Worm (Caenorhabditis elegans) whole organism, L1 larva: ENCODE measurements around the gene M05D6.2.
A peak's percentile ranks its signal among the peaks of the same experiment; 100 is the strongest.

Experiments used
- C16A3.4 ChIP-seq: fragments of 150-350 bp; optimal IDR thresholded peaks from 2 replicates; lab custom pipeline; 2014; ENCODE audit warnings: missing biosample characterization, missing genetic modification characterization
- F16B12.6 ChIP-seq: fragments of 150-350 bp; optimal IDR thresholded peaks from 2 replicates; lab custom pipeline; 2014; ENCODE audit warnings: missing biosample characterization, missing genetic modification characterization
- aly-2 ChIP-seq: fragments of 150-350 bp; optimal IDR thresholded peaks from 2 replicates; lab custom pipeline; 2014; ENCODE audit warnings: missing biosample characterization, missing genetic modification characterization
- blmp-1 ChIP-seq: fragments of 150-350 bp; optimal IDR thresholded peaks from 2 replicates; lab custom pipeline; 2014; ENCODE audit warnings: missing biosample characterization, missing genetic modification characterization
- ceh-82 ChIP-seq, 3 experiments: fragments of 150-350 bp in 1 of 3; sonication (generic microtip) in 2 of 3; optimal IDR thresholded peaks; 2 replicates each; lab custom pipeline; 2014 to 2017; ENCODE audit warnings: missing biosample characterization in 3 of 3, missing genetic modification characterization in 3 of 3
- dpl-1 ChIP-seq, 3 experiments: fragments of 150-350 bp in 2 of 3; sonication (generic microtip) in 1 of 3; optimal IDR thresholded peaks; 2 replicates each; lab custom pipeline; 2014 to 2017; ENCODE audit warnings: missing biosample characterization in 3 of 3, missing genetic modification characterization in 3 of 3, missing genetic modification reagents in 3 of 3
- efl-1 ChIP-seq, 4 experiments: fragments of 150-350 bp; optimal IDR thresholded peaks in 3 of 4; peaks in 1 of 4; 1 replicate in 1 of 4; 2 replicates in 3 of 4; lab custom pipeline; 2014; ENCODE audit warnings: missing biosample characterization in 2 of 4, missing genetic modification characterization in 2 of 4, missing genetic modification reagents in 2 of 4
- elt-2 ChIP-seq: sonication (generic microtip); optimal IDR thresholded peaks from 2 replicates; lab custom pipeline; 2016; ENCODE audit warnings: missing genetic modification characterization, mild to moderate bottlenecking, inconsistent platforms, missing compliant biosample characterization, missing genetic modification reagents
- elt-3 ChIP-seq, 6 experiments: fragments of 150-350 bp in 1 of 6; sonication (generic microtip); optimal IDR thresholded peaks; 2 replicates each; lab custom pipeline; 2017 to 2018; ENCODE audit warnings: missing biosample characterization in 6 of 6, missing genetic modification characterization in 6 of 6, inconsistent platforms in 1 of 6
- ets-5 ChIP-seq: fragments of 200-800 bp; sonication (Bioruptor generic); IDR thresholded peaks from 2 replicates; pipeline ENCODE4 v1.3.6; 2022; ENCODE audit warnings: missing genetic modification characterization, missing compliant biosample characterization
- hlh-4 ChIP-seq: sonication (generic microtip); optimal IDR thresholded peaks from 2 replicates; lab custom pipeline; 2016; ENCODE audit warnings: mild to moderate bottlenecking, missing genetic modification characterization, missing compliant biosample characterization
- hpl-2 ChIP-seq: fragments of 150-350 bp; optimal IDR thresholded peaks from 2 replicates; lab custom pipeline; 2014; ENCODE audit warnings: missing biosample characterization, missing genetic modification reagents, missing genetic modification characterization
- irx-1 ChIP-seq: sonication (generic microtip); optimal IDR thresholded peaks from 2 replicates; lab custom pipeline; 2016; ENCODE audit warnings: missing genetic modification characterization, missing compliant biosample characterization
- isw-1 ChIP-seq: fragments of 200-800 bp; sonication (Bioruptor generic); IDR thresholded peaks from 2 replicates; pipeline ENCODE4 v1.3.6; 2022; ENCODE audit warnings: missing genetic modification characterization, missing compliant biosample characterization
- jun-1 ChIP-seq: fragments of 150-350 bp; optimal IDR thresholded peaks from 2 replicates; lab custom pipeline; 2014; ENCODE audit warnings: missing biosample characterization, missing genetic modification reagents, missing genetic modification characterization
- lin-13 ChIP-seq: fragments of 150-350 bp; optimal IDR thresholded peaks from 2 replicates; lab custom pipeline; 2014; ENCODE audit warnings: missing biosample characterization, missing genetic modification reagents, missing genetic modification characterization
- lin-14 ChIP-seq: fragments of 200-800 bp; sonication (Bioruptor generic); optimal IDR thresholded peaks from 2 replicates; lab custom pipeline; 2018; ENCODE audit warnings: mild to moderate bottlenecking, missing genetic modification characterization, moderate library complexity, missing compliant biosample characterization
- lin-15B ChIP-seq: fragments of 150-350 bp; sonication (generic microtip); optimal IDR thresholded peaks from 3 replicates; lab custom pipeline; 2014; ENCODE audit warnings: missing biosample characterization, missing genetic modification characterization
- lin-35 ChIP-seq, 2 experiments: fragments of 150-350 bp; optimal IDR thresholded peaks; 2 replicates each; lab custom pipeline; 2014; ENCODE audit warnings: missing biosample characterization in 2 of 2, missing genetic modification characterization in 2 of 2, missing genetic modification reagents in 2 of 2
- lin-39 ChIP-seq: fragments of 150-350 bp; optimal IDR thresholded peaks from 2 replicates; lab custom pipeline; 2014; ENCODE audit warnings: missing biosample characterization, missing genetic modification reagents, missing genetic modification characterization
- lsy-2 ChIP-seq, 2 experiments: fragments of 150-350 bp; optimal IDR thresholded peaks; 2 replicates each; lab custom pipeline; 2014; ENCODE audit warnings: missing biosample characterization in 2 of 2, missing genetic modification characterization in 2 of 2
- mdl-1 ChIP-seq, 2 experiments: fragments of 150-350 bp; optimal IDR thresholded peaks; 2 replicates each; lab custom pipeline; 2014 to 2017; ENCODE audit warnings: missing biosample characterization in 2 of 2, missing genetic modification characterization in 2 of 2, inconsistent platforms in 1 of 2
- mep-1 ChIP-seq: fragments of 150-350 bp; optimal IDR thresholded peaks from 2 replicates; lab custom pipeline; 2014; ENCODE audit warnings: missing biosample characterization, missing genetic modification characterization
- nhr-19 ChIP-seq: fragments of 200-800 bp; sonication (Bioruptor generic); conservative IDR thresholded peaks from 2 replicates; pipeline ENCODE4 v1.3.6; 2022; ENCODE audit warnings: missing genetic modification characterization, missing compliant biosample characterization
- nhr-20 ChIP-seq: sonication (generic microtip); optimal IDR thresholded peaks from 2 replicates; lab custom pipeline; 2016; ENCODE audit warnings: mild to moderate bottlenecking, missing genetic modification characterization, missing compliant biosample characterization
- nhr-47 ChIP-seq: sonication (generic microtip); optimal IDR thresholded peaks from 2 replicates; lab custom pipeline; 2016; ENCODE audit warnings: mild to moderate bottlenecking, missing genetic modification characterization, moderate library complexity, missing compliant biosample characterization
- nhr-71 ChIP-seq: sonication (generic microtip); optimal IDR thresholded peaks from 2 replicates; lab custom pipeline; 2016; ENCODE audit warnings: mild to moderate bottlenecking, missing genetic modification characterization, moderate library complexity, missing compliant biosample characterization
- nhr-85 ChIP-seq: sonication (generic microtip); peaks from one replicate; lab custom pipeline; 2016; ENCODE audit warnings: missing genetic modification characterization, inconsistent platforms, missing compliant biosample characterization
- nhr-90 ChIP-seq: sonication (generic microtip); optimal IDR thresholded peaks from 2 replicates; lab custom pipeline; 2016; ENCODE audit warnings: mild to moderate bottlenecking, missing genetic modification characterization, missing compliant biosample characterization; ENCODE audit not compliant: poor library complexity
- pag-3 ChIP-seq: sonication (generic microtip); optimal IDR thresholded peaks from 2 replicates; lab custom pipeline; 2017; ENCODE audit warnings: missing genetic modification characterization, mild to moderate bottlenecking, missing compliant biosample characterization, antibody characterized with exemption, borderline replicate concordance; ENCODE audit not compliant: insufficient read depth
- rnt-1 ChIP-seq: sonication (generic microtip); optimal IDR thresholded peaks from 2 replicates; lab custom pipeline; 2016; ENCODE audit warnings: mild to moderate bottlenecking, missing genetic modification characterization, moderate library complexity, missing compliant biosample characterization
- skn-1 ChIP-seq: fragments of 150-350 bp; optimal IDR thresholded peaks from 2 replicates; lab custom pipeline; 2014; ENCODE audit warnings: missing biosample characterization, missing genetic modification characterization
- snpc-4 ChIP-seq: fragments of 150-350 bp; optimal IDR thresholded peaks from 2 replicates; lab custom pipeline; 2014; ENCODE audit warnings: missing biosample characterization, missing genetic modification characterization
- snu-23 ChIP-seq: sonication (generic microtip); optimal IDR thresholded peaks from 2 replicates; lab custom pipeline; 2016; ENCODE audit warnings: missing genetic modification characterization, missing compliant biosample characterization
- swsn-7 ChIP-seq: sonication (generic microtip); optimal IDR thresholded peaks from 2 replicates; lab custom pipeline; 2016; ENCODE audit warnings: missing genetic modification characterization, missing compliant biosample characterization
- tbx-2 ChIP-seq: sonication (generic microtip); optimal IDR thresholded peaks from 2 replicates; lab custom pipeline; 2016; ENCODE audit warnings: missing genetic modification characterization, missing compliant biosample characterization
- unc-130 ChIP-seq: fragments of 150-350 bp; optimal IDR thresholded peaks from 2 replicates; lab custom pipeline; 2017; ENCODE audit warnings: missing biosample characterization, missing genetic modification characterization, inconsistent platforms
- unc-98 ChIP-seq: fragments of 200-800 bp; sonication (Bioruptor generic); IDR thresholded peaks from 2 replicates; pipeline ENCODE4 v1.3.6; 2022; ENCODE audit warnings: missing genetic modification characterization, missing compliant biosample characterization
- vab-15 ChIP-seq: sonication (generic microtip); optimal IDR thresholded peaks from 2 replicates; lab custom pipeline; 2017; ENCODE audit warnings: missing genotype, mild to moderate bottlenecking, missing genetic modification characterization, missing compliant biosample characterization
- xbp-1 ChIP-seq: sonication (generic microtip); optimal IDR thresholded peaks from 2 replicates; lab custom pipeline; 2016; ENCODE audit warnings: missing genetic modification characterization, missing compliant biosample characterization

Gene M05D6.2

ce11 chrII:8441519-8441918 is 26.4 kb upstream of the M05D6.2 start:
- TF ChIP-seq efl-1 (optimal IDR thresholded peaks at IDR 0.05; lab: Kevin White, UChicago) (no peak), efl-1 (GFP tag; optimal IDR thresholded peaks at IDR 0.05 in 1 of 2; lab: Kevin White, UChicago) (peak in 1 of 2 experiments; percentile 91), aly-2 (tag; lab: Kevin White, UChicago) (no peak), lsy-2 (tag; optimal IDR thresholded peaks at IDR 0.05; lab: Kevin White, UChicago) (peak in 1 of 2 experiments; percentile 16), F16B12.6 (peak; percentile 0)

- TF ChIP-seq irx-1 (tag; lab: Kevin White, UChicago) (peak; percentile 15), hlh-4 (no peak), nhr-19 (peak; percentile 31), elt-3 (tag; optimal IDR thresholded peaks at IDR 0.05; lab: Kevin White, UChicago) (peak in 2 of 6 experiments; percentile 9 to 46), blmp-1 (tag; lab: Kevin White, UChicago) (peak; percentile 63), hpl-2 (GFP tag; lab: Kevin White, UChicago) (no peak), snu-23 (GFP tag; lab: Kevin White, UChicago) (peak; percentile 54), nhr-20 (peak; percentile 60), C16A3.4 (tag; lab: Kevin White, UChicago) (peak; percentile 2), lin-35 (GFP tag; optimal IDR thresholded peaks at IDR 0.05; lab: Kevin White, UChicago) (peak; percentile 45 to 67), nhr-85 (tag; lab: Kevin White, UChicago) (peak; percentile 82), isw-1 (GFP tag; lab: Robert Waterston, UW) (peak; percentile 8; the same call in 1 of the 2 replicates), jun-1 (tag; lab: Kevin White, UChicago) (peak; percentile 26), skn-1 (peak; percentile 9), mdl-1 (tag; optimal IDR thresholded peaks at IDR 0.05; lab: Kevin White, UChicago) (peak in 1 of 2 experiments; percentile 33), unc-98 (GFP tag; lab: Robert Waterston, UW) (no peak), unc-130 (tag; lab: Kevin White, UChicago) (peak; percentile 35), nhr-90 (tag; lab: Kevin White, UChicago) (peak; percentile 42), elt-2 (tag; lab: Kevin White, UChicago) (no peak), rnt-1 (tag; lab: Kevin White, UChicago) (peak; percentile 30), lin-15B (tag; lab: Kevin White, UChicago) (peak; percentile 0), lsy-2 (tag; optimal IDR thresholded peaks at IDR 0.05; lab: Kevin White, UChicago) (peak; percentile 85 to 95), nhr-71 (tag; lab: Kevin White, UChicago) (peak; percentile 71), tbx-2 (peak; percentile 38), lin-39 (tag; lab: Kevin White, UChicago) (no peak), snpc-4 (tag; lab: Kevin White, UChicago) (peak; percentile 24), vab-15 (tag; lab: Kevin White, UChicago) (no peak), dpl-1 (GFP tag; optimal IDR thresholded peaks at IDR 0.05; lab: Kevin White, UChicago) (peak; percentile 34 to 58 (median 51)), lin-13 (GFP tag; lab: Kevin White, UChicago) (peak; percentile 8), xbp-1 (tag; lab: Kevin White, UChicago) (peak; percentile 44), efl-1 (optimal IDR thresholded peaks at IDR 0.05; lab: Kevin White, UChicago) (peak; percentile 50 to 61), efl-1 (GFP tag; optimal IDR thresholded peaks at IDR 0.05 in 1 of 2; lab: Kevin White, UChicago) (peak; percentile 56 to 88), mep-1 (tag; lab: Kevin White, UChicago) (peak; percentile 65), nhr-47 (peak; percentile 63), pag-3 (tag; lab: Kevin White, UChicago) (no peak), swsn-7 (tag; lab: Kevin White, UChicago) (peak; percentile 47), lin-14 (GFP tag; lab: Kevin White, UChicago) (peak; percentile 48), F16B12.6 (peak; percentile 90), ceh-82 (tag; optimal IDR thresholded peaks at IDR 0.05; lab: Kevin White, UChicago) (peak; percentile 14 to 56 (median 37)), ets-5 (GFP tag; lab: Robert Waterston, UW) (no peak)
These were observed 25.7 kb upstream of the M05D6.2 start for ce11 chrII:8442176-8442575.
